Fruit fly (Drosophila melanogaster): ENCODE results near the gene Alp12.

DNA sequence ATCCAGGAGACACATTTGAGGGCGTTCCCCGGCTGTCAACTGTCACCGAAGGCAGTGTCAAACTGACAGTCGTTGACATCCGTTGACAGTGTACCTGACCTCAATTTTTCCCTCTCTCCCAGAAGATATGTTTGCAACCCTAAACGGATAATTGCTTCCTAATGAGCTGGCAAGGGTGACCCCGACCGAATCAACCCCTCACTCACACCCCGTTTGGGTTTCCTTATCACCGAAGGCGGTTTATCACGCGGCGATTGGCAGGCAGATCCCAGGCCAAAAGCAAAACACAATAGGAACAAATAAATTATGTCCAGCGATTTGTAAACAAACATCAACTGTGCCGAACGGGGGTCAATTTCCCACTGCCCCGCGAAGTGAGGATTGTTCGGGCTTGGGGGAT lies 35.6 kb downstream of the Alp12 start:
- TF ChIP-seq CG8478 (optimal IDR thresholded peaks at IDR 0.05): no peak
- no peak for TF ChIP-seq CTCF (optimal IDR thresholded peaks at IDR 0.05)
